Worm (Caenorhabditis elegans): ENCODE results near the gene F23A7.5.

The F23A7.5 gene

ce11 chrX:16205880-16206279 is 22.8 kb upstream of the F23A7.5 start (continued):
- TF ChIP-seq unc-39 (tag; optimal IDR thresholded peaks at IDR 0.05), result no peak
- no peak for TF ChIP-seq madf-9 (GFP tag; conservative IDR thresholded peaks at IDR 0.05)
- no peak for TF ChIP-seq lin-15B (tag; optimal IDR thresholded peaks at IDR 0.05)
- peak; percentile 51 for TF ChIP-seq nhr-11 (tag; optimal IDR thresholded peaks at IDR 0.05)
- TF ChIP-seq sdz-12 (GFP tag; optimal IDR thresholded peaks at IDR 0.05), result no peak
- TF ChIP-seq mdt-29 (GFP tag; IDR thresholded peaks at IDR 0.05), result no peak
- no peak for TF ChIP-seq madf-5 (GFP tag; IDR thresholded peaks at IDR 0.05)
- TF ChIP-seq nhr-237 (tag; optimal IDR thresholded peaks at IDR 0.05), result no peak
- peak; percentile 4 for TF ChIP-seq nhr-10 (tag; optimal IDR thresholded peaks at IDR 0.05)
- no peak for TF ChIP-seq nhr-25 (tag; optimal IDR thresholded peaks at IDR 0.05; ENCODE audit: borderline replicate concordance, insufficient read depth)
- TF ChIP-seq hif-1 (tag; optimal IDR thresholded peaks at IDR 0.05), result peak in 1 of 2 experiments; percentile 35
- 0 out of 2 replicates have a peak, but pooled peaks have one; percentile 33 for TF ChIP-seq lin-1 (GFP tag; IDR thresholded peaks at IDR 0.05)
- TF ChIP-seq lin-13 (GFP tag; optimal IDR thresholded peaks at IDR 0.05), result peak; percentile 9
- no peak for TF ChIP-seq cey-2 (tag; optimal IDR thresholded peaks at IDR 0.05; ENCODE audit: borderline replicate concordance, insufficient read depth)
- TF ChIP-seq dmd-9 (GFP tag; IDR thresholded peaks at IDR 0.05), result no peak
- TF ChIP-seq tra-1 (GFP tag; IDR thresholded peaks at IDR 0.05), result no peak
- peak; percentile 91 for TF ChIP-seq hmg-1.1 (GFP tag; IDR thresholded peaks at IDR 0.05)
- TF ChIP-seq jun-1 (tag; optimal IDR thresholded peaks at IDR 0.05), result peak; percentile 67
- TF ChIP-seq aha-1 (tag), result peak; percentile 62
- TF ChIP-seq ceh-82 (tag; optimal IDR thresholded peaks at IDR 0.05), result no peak
- TF ChIP-seq lsy-2 (tag; optimal IDR thresholded peaks at IDR 0.05), result peak; percentile 39 to 83
- peak; percentile 31; the same call in 1 of the 2 replicates for TF ChIP-seq vab-7 (GFP tag; IDR thresholded peaks at IDR 0.05)
- no peak for TF ChIP-seq pqm-1 (tag; optimal IDR thresholded peaks at IDR 0.05)
- TF ChIP-seq arid-1 (GFP tag; conservative IDR thresholded peaks at IDR 0.05), result no peak
- peak; percentile 69 for TF ChIP-seq spr-1 (tag; optimal IDR thresholded peaks at IDR 0.05)
- peak; percentile 36 for TF ChIP-seq spr-3 (GFP tag; optimal IDR thresholded peaks at IDR 0.05)
- peak; percentile 32 for TF ChIP-seq dpl-1 (GFP tag; optimal IDR thresholded peaks at IDR 0.05)
- no peak for TF ChIP-seq F44E2.7 (GFP tag; IDR thresholded peaks at IDR 0.05)
- TF ChIP-seq nhr-76 (tag; optimal IDR thresholded peaks at IDR 0.05), result no peak
- TF ChIP-seq unc-62 (GFP tag; optimal IDR thresholded peaks at IDR 0.05 in 1 of 2), result no peak
- TF ChIP-seq unc-62 (tag; optimal IDR thresholded peaks at IDR 0.05), result no peak
- peak; percentile 83 for TF ChIP-seq nhr-42 (GFP tag; IDR thresholded peaks at IDR 0.05)
- TF ChIP-seq daf-19 (GFP tag; conservative IDR thresholded peaks at IDR 0.05), result no peak
- no peak for TF ChIP-seq egl-43 (GFP tag; IDR thresholded peaks at IDR 0.05)
- no peak for TF ChIP-seq unc-130 (GFP tag; optimal IDR thresholded peaks at IDR 0.05)
- TF ChIP-seq daf-8 (GFP tag; IDR thresholded peaks at IDR 0.05), result no peak
- TF ChIP-seq Y105C5A.15 (GFP tag; IDR thresholded peaks at IDR 0.05), result no peak
- TF ChIP-seq Y75B8A.6 (GFP tag; IDR thresholded peaks at IDR 0.05), result no peak
- TF ChIP-seq gei-8 (GFP tag; optimal IDR thresholded peaks at IDR 0.05), result no peak
- no peak for TF ChIP-seq ztf-11 (tag; optimal IDR thresholded peaks at IDR 0.05)
- TF ChIP-seq zfp-3 (GFP tag; conservative IDR thresholded peaks at IDR 0.05), result no peak
- TF ChIP-seq ZK337.2 (GFP tag; IDR thresholded peaks at IDR 0.05), result no peak
- TF ChIP-seq lir-3 (tag; optimal IDR thresholded peaks at IDR 0.05), result no peak
- TF ChIP-seq attf-4 (tag; optimal IDR thresholded peaks at IDR 0.05), result no peak
- TF ChIP-seq lin-38 (GFP tag; IDR thresholded peaks at IDR 0.05), result peak; percentile 53
- TF ChIP-seq dve-1 (tag; optimal IDR thresholded peaks at IDR 0.05; ENCODE audit: insufficient read depth), result peak; percentile 63
- TF ChIP-seq mes-2 (tag; optimal IDR thresholded peaks at IDR 0.05; ENCODE audit: poor library complexity, severe bottlenecking), result peak; percentile 65
- TF ChIP-seq nhr-28 (tag; optimal IDR thresholded peaks at IDR 0.05), result peak; percentile 42
- TF ChIP-seq tag-97 (GFP tag; IDR thresholded peaks at IDR 0.05), result no peak
- no peak for TF ChIP-seq Y48G9A.11 (GFP tag; IDR thresholded peaks at IDR 0.05)
- no peak for TF ChIP-seq zip-11 (GFP tag; IDR thresholded peaks at IDR 0.05)
- TF ChIP-seq nhr-41 (GFP tag; IDR thresholded peaks at IDR 0.05), result no peak
